Worm (Caenorhabditis elegans) whole organism, young adult: ENCODE results near the gene gnrr-2.

Experiments
- F33H1.4 ChIP-seq: fragments of 200-800 bp; sonication (Bioruptor generic); IDR thresholded peaks from 2 replicates; pipeline ENCODE4 v1.3.6; 2022; ENCODE audit warnings: missing genetic modification reagents, missing genetic modification characterization, missing compliant biosample characterization
- Y79H2A.3 ChIP-seq: fragments of 200-800 bp; sonication (Bioruptor generic); conservative IDR thresholded peaks from 2 replicates; pipeline ENCODE4 v1.3.6; 2022; ENCODE audit warnings: missing genetic modification reagents, missing genetic modification characterization, missing compliant biosample characterization
- ceh-91 ChIP-seq: fragments of 200-800 bp; sonication (Bioruptor generic); IDR thresholded peaks from 2 replicates; pipeline ENCODE4 v1.3.6; 2022; ENCODE audit warnings: missing genetic modification reagents, missing genetic modification characterization, missing compliant biosample characterization
- dpl-1 ChIP-seq: fragments of 150-350 bp; optimal IDR thresholded peaks from 2 replicates; lab custom pipeline; 2014; ENCODE audit warnings: missing biosample characterization, missing genetic modification reagents, missing genetic modification characterization
- ets-4 ChIP-seq: fragments of 200-800 bp; sonication (Bioruptor generic); optimal IDR thresholded peaks from 2 replicates; lab custom pipeline; 2018; ENCODE audit warnings: mild to moderate bottlenecking, missing genetic modification characterization, missing compliant biosample characterization
- him-1 ChIP-seq: sonication (generic microtip); optimal IDR thresholded peaks from 2 replicates; lab custom pipeline; 2016; ENCODE audit warnings: missing genotype, missing genetic modification reagents, missing genetic modification characterization, missing compliant biosample characterization
- hrde-1 ChIP-seq: sonication (generic microtip); optimal IDR thresholded peaks from 2 replicates; lab custom pipeline; 2016; ENCODE audit warnings: missing genetic modification characterization, mild to moderate bottlenecking, missing compliant biosample characterization, moderate library complexity, missing genotype, missing genetic modification reagents, borderline replicate concordance
- lin-54 ChIP-seq: fragments of 200-800 bp; sonication (Bioruptor generic); optimal IDR thresholded peaks from 2 replicates; lab custom pipeline; 2018; ENCODE audit warnings: mild to moderate bottlenecking, missing genetic modification characterization, missing compliant biosample characterization
- madf-6 ChIP-seq: fragments of 200-800 bp; sonication (Bioruptor generic); IDR thresholded peaks from 2 replicates; pipeline ENCODE4 v1.3.6; 2022; ENCODE audit warnings: missing genetic modification reagents, missing genetic modification characterization, missing compliant biosample characterization
- mcd-1 ChIP-seq: fragments of 200-800 bp; sonication (Bioruptor generic); IDR thresholded peaks from 2 replicates; pipeline ENCODE4 v1.3.6; 2022; ENCODE audit warnings: missing genetic modification reagents, missing genetic modification characterization, missing compliant biosample characterization
- mel-28 ChIP-seq: sonication (generic microtip); optimal IDR thresholded peaks from 2 replicates; lab custom pipeline; 2016; ENCODE audit warnings: borderline replicate concordance, mild to moderate bottlenecking, missing genetic modification characterization, missing compliant biosample characterization
- nfyb-1 ChIP-seq: fragments of 200-800 bp; sonication (Bioruptor generic); IDR thresholded peaks from 2 replicates; pipeline ENCODE4 v1.3.6; 2022; ENCODE audit warnings: missing genetic modification reagents, missing genetic modification characterization, missing compliant biosample characterization
- pbrm-1 ChIP-seq: fragments of 200-800 bp; sonication (Bioruptor generic); IDR thresholded peaks from 2 replicates; pipeline ENCODE4 v1.3.6; 2022; ENCODE audit warnings: missing genetic modification reagents, missing genetic modification characterization, missing compliant biosample characterization
- repo-1 ChIP-seq: sonication (generic microtip); optimal IDR thresholded peaks from 2 replicates; lab custom pipeline; 2017; ENCODE audit warnings: mild to moderate bottlenecking, missing genetic modification characterization, missing compliant biosample characterization
- snpc-4 ChIP-seq, 5 experiments: fragments of 150-350 bp in 1 of 5; sonication (generic microtip) in 4 of 5; optimal IDR thresholded peaks; 2 replicates each; lab custom pipeline; 2014 to 2018; ENCODE audit warnings: missing genetic modification characterization in 5 of 5, missing biosample characterization in 3 of 5, antibody characterized with exemption in 2 of 5, mild to moderate bottlenecking in 2 of 5, missing compliant biosample characterization in 2 of 5, missing genotype in 2 of 5, moderate library complexity in 2 of 5, missing genetic modification reagents in 1 of 5
- xnd-1 ChIP-seq: sonication (generic microtip); optimal IDR thresholded peaks from 2 replicates; lab custom pipeline; 2016; ENCODE audit warnings: missing genotype, missing genetic modification reagents, missing genetic modification characterization, missing compliant biosample characterization
- zfh-2 ChIP-seq: fragments of 200-800 bp; sonication (Bioruptor generic); conservative IDR thresholded peaks from 2 replicates; pipeline ENCODE4 v1.3.6; 2022; ENCODE audit warnings: missing genetic modification reagents, missing genetic modification characterization, missing compliant biosample characterization
- ztf-6 ChIP-seq: fragments of 200-800 bp; sonication (Bioruptor generic); IDR thresholded peaks from 2 replicates; pipeline ENCODE4 v1.3.6; 2022; ENCODE audit warnings: missing genetic modification reagents, missing genetic modification characterization, missing compliant biosample characterization

gnrr-2 gene

DNA sequence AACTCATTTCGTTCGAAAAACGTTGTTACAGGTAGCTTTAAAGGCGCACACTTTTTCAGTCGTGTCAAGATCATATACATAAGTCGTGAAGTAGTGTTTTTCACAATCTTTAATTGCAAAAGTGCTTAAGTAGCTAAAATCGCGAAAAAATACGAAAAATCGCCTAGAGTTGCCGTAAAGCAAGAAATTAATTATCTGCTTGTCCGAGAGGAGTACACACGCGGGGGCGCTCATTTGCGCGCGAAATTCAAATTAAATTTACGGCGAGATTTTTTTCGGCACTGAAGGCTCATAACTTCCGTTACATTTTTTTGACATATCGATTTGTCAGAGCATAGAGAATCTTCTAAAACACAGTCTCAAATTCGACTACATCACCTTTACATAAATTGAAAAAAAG is 51.2 kb downstream of the gnrr-2 start:
- TF ChIP-seq madf-6 (GFP tag; lab: Robert Waterston, UW) (0 out of 2 replicates have a peak, but pooled peaks have one; percentile 28), hrde-1 (tag; lab: Kevin White, UChicago) (peak; percentile 66), Y79H2A.3 (no peak), snpc-4 (GFP tag; optimal IDR thresholded peaks at IDR 0.05; lab: Kevin White, UChicago) (no peak), snpc-4 (tag; optimal IDR thresholded peaks at IDR 0.05; lab: Kevin White, UChicago) (peak in 1 of 4 experiments; percentile 13), mel-28 (tag; lab: Kevin White, UChicago) (no peak), him-1 (tag; lab: Kevin White, UChicago) (peak; percentile 17), F33H1.4 (GFP tag; lab: Robert Waterston, UW) (0 out of 2 replicates have a peak, but pooled peaks have one; percentile 11), lin-54 (GFP tag; lab: Kevin White, UChicago) (peak; percentile 9), dpl-1 (GFP tag; lab: Kevin White, UChicago) (no peak), ceh-91 (no peak), xnd-1 (tag; lab: Kevin White, UChicago) (peak; percentile 5)

DNA sequence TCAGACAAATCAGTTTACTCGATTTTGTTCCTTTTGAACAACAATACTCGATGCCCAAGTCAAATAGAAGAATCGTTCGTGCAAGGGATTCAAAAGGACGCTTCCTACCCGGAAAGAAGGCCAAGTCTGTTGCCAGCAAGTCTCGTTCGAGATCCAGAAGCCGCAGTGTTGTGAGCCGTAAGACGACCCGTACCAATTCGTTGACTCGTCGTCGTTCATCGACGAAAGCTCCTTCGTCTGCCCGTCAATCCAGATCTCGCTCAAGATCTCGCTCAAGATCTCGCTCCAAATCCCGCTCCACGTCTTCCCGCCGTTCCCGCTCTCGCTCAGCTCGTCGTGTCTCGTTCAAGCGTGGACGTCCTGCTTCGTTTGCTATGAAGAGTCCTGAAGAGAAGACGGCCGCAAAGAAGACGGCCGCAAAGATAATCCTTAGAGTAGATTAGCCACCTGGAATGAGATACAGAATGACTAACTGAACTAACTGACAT is 51.8 kb downstream of the gnrr-2 start, which contains the start of gene F08H9.2:
F08H9.2 (plus strand) TSS at position 51 of the 488 bp plus-strand sequence.
- TF ChIP-seq ets-4 (GFP tag; lab: Kevin White, UChicago) = no peak
- TF ChIP-seq mcd-1 (GFP tag; lab: Robert Waterston, UW) = no peak
- peak; percentile 76 for TF ChIP-seq zfh-2
- 0 out of 2 replicates have a peak, but pooled peaks have one; percentile 15 for TF ChIP-seq nfyb-1 (GFP tag; lab: Robert Waterston, UW)
- TF ChIP-seq pbrm-1 = no peak
- TF ChIP-seq repo-1 (tag; lab: Kevin White, UChicago) = no peak
- TF ChIP-seq ztf-6 (GFP tag; lab: Robert Waterston, UW) = no peak
